Worm (Caenorhabditis elegans): ENCODE measurements around the gene spsb-1.

spsb-1 gene

DNA sequence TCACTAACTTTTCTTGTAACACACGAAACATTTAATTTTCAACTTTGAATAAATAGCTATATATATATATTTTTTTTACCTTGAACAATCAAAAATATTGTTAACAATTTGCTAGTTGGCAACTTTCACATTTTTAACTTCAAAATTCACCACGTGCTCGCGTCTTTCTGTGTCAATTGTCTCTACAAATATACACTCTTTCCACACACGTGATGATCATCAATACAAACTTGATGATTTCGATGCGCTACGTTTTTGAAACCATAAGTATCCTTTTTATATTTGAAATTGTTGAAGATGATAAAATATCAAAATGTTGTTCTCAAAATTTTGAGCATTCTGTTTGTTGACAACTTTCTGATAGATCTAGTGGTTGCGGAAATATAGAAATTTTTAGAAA, 1.2 kb upstream of the spsb-1 start:
- TF ChIP-seq sea-2 (GFP tag; optimal IDR thresholded peaks at IDR 0.05) (no peak), unc-39 (tag; optimal IDR thresholded peaks at IDR 0.05) (no peak), skn-1 (tag; optimal IDR thresholded peaks at IDR 0.05) (no peak), ceh-9 (tag; optimal IDR thresholded peaks at IDR 0.05) (no peak), daf-12 (tag; optimal IDR thresholded peaks at IDR 0.05) (no peak), nhr-76 (tag; optimal IDR thresholded peaks at IDR 0.05) (no peak), hmg-11 (tag; optimal IDR thresholded peaks at IDR 0.05) (no peak), mdl-1 (tag; optimal IDR thresholded peaks at IDR 0.05) (no peak), elt-2 (tag; optimal IDR thresholded peaks at IDR 0.05) (peak; percentile 9), ztf-4 (tag; optimal IDR thresholded peaks at IDR 0.05) (no peak), fkh-10 (GFP tag; optimal IDR thresholded peaks at IDR 0.05) (no peak), elt-3 (tag; optimal IDR thresholded peaks at IDR 0.05) (no peak), aly-2 (tag; optimal IDR thresholded peaks at IDR 0.05) (no peak), ceh-16 (tag; optimal IDR thresholded peaks at IDR 0.05) (no peak), nhr-28 (tag; optimal IDR thresholded peaks at IDR 0.05) (no peak), fkh-2 (tag; optimal IDR thresholded peaks at IDR 0.05) (no peak), pha-4 (tag; optimal IDR thresholded peaks at IDR 0.05) (peak; percentile 31)

DNA sequence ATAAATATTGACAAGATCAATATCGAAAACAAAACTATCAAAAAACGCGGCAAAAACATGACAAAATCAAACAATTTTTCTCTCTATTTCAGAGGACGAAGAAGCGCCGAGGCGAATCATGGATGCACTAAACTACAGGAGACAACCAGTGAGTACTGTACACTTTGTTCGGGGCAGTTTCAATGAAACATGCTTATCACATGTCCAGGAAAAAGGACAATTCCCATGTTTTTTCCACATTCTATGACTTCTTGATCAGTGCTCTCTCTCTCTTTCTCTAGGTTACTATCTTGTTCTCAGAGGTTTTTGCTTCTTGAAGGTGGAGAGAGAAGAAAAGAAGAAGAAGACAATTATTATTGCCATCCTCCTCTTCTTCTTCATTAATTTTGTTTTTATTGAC, 967 bp downstream of the spsb-1 start:
- TF ChIP-seq elt-2 (tag; optimal IDR thresholded peaks at IDR 0.05) (peak; percentile 61), fos-1 (tag; optimal IDR thresholded peaks at IDR 0.05) (no peak), mdl-1 (tag; optimal IDR thresholded peaks at IDR 0.05) (no peak), jun-1 (tag; optimal IDR thresholded peaks at IDR 0.05) (no peak), ama-1 (optimal IDR thresholded peaks at IDR 0.05) (peak; percentile 10), fkh-10 (GFP tag; optimal IDR thresholded peaks at IDR 0.05) (no peak), unc-62 (GFP tag; optimal IDR thresholded peaks at IDR 0.05) (no peak), nhr-11 (tag; optimal IDR thresholded peaks at IDR 0.05) (no peak), ztf-4 (tag; optimal IDR thresholded peaks at IDR 0.05) (no peak), aly-2 (tag; optimal IDR thresholded peaks at IDR 0.05) (no peak), daf-12 (tag; optimal IDR thresholded peaks at IDR 0.05) (no peak), snpc-4 (tag; optimal IDR thresholded peaks at IDR 0.05) (no peak), eor-1 (tag; optimal IDR thresholded peaks at IDR 0.05) (no peak), egl-5 (tag; optimal IDR thresholded peaks at IDR 0.05) (no peak), pha-4 (tag; optimal IDR thresholded peaks at IDR 0.05) (peak; percentile 3), nhr-237 (tag; optimal IDR thresholded peaks at IDR 0.05) (no peak), ZK546.5 (tag; optimal IDR thresholded peaks at IDR 0.05) (no peak), ceh-28 (tag; optimal IDR thresholded peaks at IDR 0.05) (no peak), ceh-82 (tag; optimal IDR thresholded peaks at IDR 0.05) (no peak), ztf-11 (tag; optimal IDR thresholded peaks at IDR 0.05) (no peak), pqm-1 (tag; optimal IDR thresholded peaks at IDR 0.05) (peak; percentile 64)

DNA sequence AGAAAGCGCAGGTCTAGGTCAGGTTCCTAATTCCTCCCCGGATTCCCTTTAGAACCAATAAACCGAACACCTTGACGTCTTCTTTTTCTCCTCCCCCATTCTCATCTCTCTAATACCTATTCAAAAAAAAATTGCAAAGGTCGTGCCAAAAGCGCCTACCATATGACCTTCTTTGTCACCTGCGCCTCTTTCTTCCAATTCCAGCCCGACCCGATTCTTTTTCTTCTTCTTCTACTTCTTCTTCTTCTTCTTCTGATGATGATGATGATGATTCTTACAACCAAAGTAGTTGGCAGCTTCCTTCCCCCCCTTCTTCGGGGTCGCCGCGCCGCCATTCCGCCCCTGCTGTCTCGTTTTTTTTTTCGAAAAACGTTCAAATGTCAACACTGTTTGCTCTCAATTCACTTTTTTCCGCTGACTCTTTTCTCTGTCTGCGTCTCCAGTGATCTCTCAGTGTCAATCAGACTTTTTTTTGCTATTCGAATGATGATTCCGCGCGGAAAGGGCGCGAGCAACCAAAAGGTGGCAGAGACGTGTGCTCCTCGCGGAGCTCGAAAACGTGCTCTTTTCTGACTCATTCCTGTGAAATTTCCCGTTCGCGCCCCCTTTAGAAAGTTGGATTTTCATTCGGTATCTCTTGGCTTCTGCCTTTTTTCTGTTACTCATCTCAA, 7.0 kb downstream of the spsb-1 start:
- TF ChIP-seq unc-39 (tag; optimal IDR thresholded peaks at IDR 0.05) (no peak), nhr-25 (tag; optimal IDR thresholded peaks at IDR 0.05) (peak; percentile 96), jun-1 (tag; optimal IDR thresholded peaks at IDR 0.05) (no peak), pha-4 (tag; optimal IDR thresholded peaks at IDR 0.05) (peak; percentile 67), zag-1 (tag; optimal IDR thresholded peaks at IDR 0.05) (no peak), hmg-11 (tag; optimal IDR thresholded peaks at IDR 0.05) (peak; percentile 21), egl-27 (tag; optimal IDR thresholded peaks at IDR 0.05) (no peak), nfya-1 (tag; optimal IDR thresholded peaks at IDR 0.05; ENCODE audit: insufficient read depth) (peak; percentile 13)

- TF ChIP-seq mdl-1 (tag; optimal IDR thresholded peaks at IDR 0.05) (no peak), jun-1 (tag; optimal IDR thresholded peaks at IDR 0.05) (no peak), ztf-4 (tag; optimal IDR thresholded peaks at IDR 0.05) (no peak), aly-2 (tag; optimal IDR thresholded peaks at IDR 0.05) (no peak), tbx-2 (tag; optimal IDR thresholded peaks at IDR 0.05) (no peak), unc-39 (tag; optimal IDR thresholded peaks at IDR 0.05) (no peak), mml-1 (tag; optimal IDR thresholded peaks at IDR 0.05) (no peak), egl-5 (tag; optimal IDR thresholded peaks at IDR 0.05) (no peak), nhr-28 (tag; optimal IDR thresholded peaks at IDR 0.05) (no peak), nhr-11 (tag; optimal IDR thresholded peaks at IDR 0.05) (no peak), ceh-82 (tag; optimal IDR thresholded peaks at IDR 0.05) (no peak), nhr-237 (tag; optimal IDR thresholded peaks at IDR 0.05) (no peak), sea-2 (GFP tag; optimal IDR thresholded peaks at IDR 0.05) (no peak)
Observed at ce11 chrII:15204069-15204850, 7.7 kb downstream of the spsb-1 start.
